Fruit fly (Drosophila melanogaster) whole organism, wandering third instar larva: ENCODE results near the gene crn.

Experiments used
- Mio ChIP-seq: sonication (Bioruptor generic); optimal IDR thresholded peaks from 2 replicates; lab custom pipeline; 2016; ENCODE audit warnings: missing biosample characterization, missing genetic modification characterization
- lola ChIP-seq: fragments of >200 bp; optimal IDR thresholded peaks from 2 replicates; lab custom pipeline; 2017; ENCODE audit warnings: missing biosample characterization, missing genetic modification characterization
- psq ChIP-seq: fragments of 200-800 bp; sonication (Bioruptor generic); optimal IDR thresholded peaks from 3 replicates; lab custom pipeline; 2017; ENCODE audit warnings: missing biosample characterization, mild to moderate bottlenecking, missing genetic modification characterization, moderate library complexity

DNA sequence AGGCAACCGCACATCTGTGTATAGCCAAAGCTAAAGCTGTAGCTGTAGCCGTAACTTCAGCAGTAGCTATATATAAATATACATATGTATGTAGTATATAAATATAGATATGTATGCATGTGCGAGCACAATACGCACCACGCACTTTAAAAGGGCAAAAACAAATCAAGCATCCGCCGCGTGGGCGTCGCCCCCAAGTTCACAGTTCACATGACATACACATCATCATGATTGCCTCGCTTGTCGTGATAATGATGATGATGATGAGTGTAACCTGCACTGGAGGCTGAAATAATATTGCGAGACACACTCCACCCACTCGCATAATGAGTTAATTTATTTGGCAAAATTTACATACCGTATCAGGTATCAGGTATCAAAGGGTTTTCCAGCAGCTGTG, 41.2 kb upstream of the crn start:
- no peak for TF ChIP-seq lola (GFP tag; lab: Kevin White, UChicago)
- no peak for TF ChIP-seq Mio (GFP tag; lab: Kevin White, UChicago)
- TF ChIP-seq psq (GFP tag; lab: Kevin White, UChicago) = no peak
